Fruit fly (Drosophila melanogaster): ENCODE data around the gene CG8916.

Gene CG8916

dm6 chrX:15921655-15922054 is at the start of gene CG8916:
CG8916 (plus strand) TSS chrX:15921955.
- no peak for TF ChIP-seq CG17801 (GFP tag; optimal IDR thresholded peaks at IDR 0.05; ENCODE audit: partially characterized antibody)

dm6 chrX:15874437-15874836 is 47.3 kb upstream of the CG8916 start:
- no peak for TF ChIP-seq CG17801 (GFP tag; optimal IDR thresholded peaks at IDR 0.05; ENCODE audit: partially characterized antibody)

DNA sequence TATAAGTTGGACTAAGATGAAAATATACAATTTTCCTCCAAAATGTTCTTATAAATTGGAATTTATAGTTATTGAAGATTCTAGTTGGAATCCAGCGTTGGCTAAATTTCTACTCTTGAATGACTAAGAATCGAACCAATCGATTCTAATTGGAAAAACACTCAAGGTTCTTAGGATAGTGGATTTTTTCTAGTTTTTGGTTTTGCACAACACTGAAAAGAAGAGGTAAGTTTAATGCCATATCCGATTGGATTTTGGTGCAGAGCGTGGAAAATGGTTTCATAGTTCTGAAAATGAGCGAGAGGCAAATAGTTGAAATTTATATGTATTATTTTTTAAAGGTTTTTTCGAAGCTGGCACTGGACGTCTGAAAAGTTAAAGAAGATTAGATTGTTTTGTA is 46.2 kb upstream of the CG8916 start:
- TF ChIP-seq CG17801 (GFP tag; optimal IDR thresholded peaks at IDR 0.05; ENCODE audit: partially characterized antibody): no peak

dm6 chrX:15886411-15887246 is 35.1 kb upstream of the CG8916 start:
- TF ChIP-seq CG17801 (GFP tag; optimal IDR thresholded peaks at IDR 0.05; ENCODE audit: partially characterized antibody): peak; percentile 98

- no peak for TF ChIP-seq CG17801 (GFP tag; optimal IDR thresholded peaks at IDR 0.05; ENCODE audit: partially characterized antibody)
Measured at dm6 chrX:15887247-15887616, 34.5 kb upstream of the CG8916 start, which contains the start of gene tay. tay (minus strand) TSS chrX:15887311.

DNA sequence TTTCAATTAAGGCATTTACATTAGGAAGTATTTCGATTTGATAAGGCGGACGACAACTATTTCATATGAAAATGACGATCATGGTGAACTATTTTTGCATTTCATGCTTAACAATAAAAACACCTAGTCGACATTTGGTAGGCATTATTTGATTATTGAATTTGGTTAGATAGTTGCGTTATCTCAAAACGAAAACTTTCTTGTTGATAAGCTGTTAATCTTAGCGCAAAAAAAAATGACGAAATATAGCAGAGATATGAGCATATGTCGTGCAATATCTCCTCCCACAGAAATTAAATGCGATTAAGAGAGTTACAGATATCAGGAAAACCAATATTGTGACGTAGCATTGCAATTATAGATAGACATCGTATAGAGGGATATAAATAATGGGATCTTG is 33.0 kb upstream of the CG8916 start:
- no peak for TF ChIP-seq CG17801 (GFP tag; optimal IDR thresholded peaks at IDR 0.05; ENCODE audit: partially characterized antibody)

dm6 chrX:15889780-15890608 is 31.8 kb upstream of the CG8916 start, which contains the start of the genes MSBP and CG15916:
MSBP (minus strand) TSS chrX:15890109.
CG15916 (plus strand) TSS chrX:15890589.
- peak; percentile 8 for TF ChIP-seq CG17801 (GFP tag; optimal IDR thresholded peaks at IDR 0.05; ENCODE audit: partially characterized antibody)

dm6 chrX:15891606-15892345 is 30.0 kb upstream of the CG8916 start, which contains the start of gene shi:
shi (plus strand) TSS chrX:15892116.
- peak; percentile 32 for TF ChIP-seq CG17801 (GFP tag; optimal IDR thresholded peaks at IDR 0.05; ENCODE audit: partially characterized antibody)

DNA sequence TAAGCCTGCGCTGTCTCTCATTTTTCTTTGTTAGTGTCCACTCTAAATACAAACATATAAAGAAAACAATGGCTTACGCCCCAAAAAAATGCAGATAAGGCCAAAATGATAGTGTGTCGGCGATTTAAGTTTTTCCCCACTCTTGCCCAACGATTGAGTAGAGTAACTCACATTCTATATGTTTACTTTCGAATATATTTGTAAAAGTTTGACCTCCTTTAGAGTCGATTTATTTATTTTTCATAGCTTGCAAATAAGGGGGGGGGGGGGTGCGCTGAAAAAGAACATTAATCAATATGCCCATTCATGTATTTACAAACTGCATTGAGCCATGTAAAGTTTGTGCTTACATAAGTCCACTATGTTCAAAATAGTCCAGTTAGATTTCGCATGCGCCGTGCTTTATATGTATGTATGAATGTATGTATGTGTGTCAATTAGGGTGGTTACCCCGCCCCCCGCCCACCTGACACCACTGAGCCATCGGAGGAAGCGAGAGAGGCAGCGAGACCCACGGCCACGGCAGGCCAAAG is 28.0 kb upstream of the CG8916 start:
- no peak for TF ChIP-seq CG17801 (GFP tag; optimal IDR thresholded peaks at IDR 0.05; ENCODE audit: partially characterized antibody)

dm6 chrX:15909564-15910284 is 12.0 kb upstream of the CG8916 start, which contains the start of gene CycD:
CycD (minus strand) TSS chrX:15909676.
- TF ChIP-seq CG17801 (GFP tag; optimal IDR thresholded peaks at IDR 0.05; ENCODE audit: partially characterized antibody): no peak

DNA sequence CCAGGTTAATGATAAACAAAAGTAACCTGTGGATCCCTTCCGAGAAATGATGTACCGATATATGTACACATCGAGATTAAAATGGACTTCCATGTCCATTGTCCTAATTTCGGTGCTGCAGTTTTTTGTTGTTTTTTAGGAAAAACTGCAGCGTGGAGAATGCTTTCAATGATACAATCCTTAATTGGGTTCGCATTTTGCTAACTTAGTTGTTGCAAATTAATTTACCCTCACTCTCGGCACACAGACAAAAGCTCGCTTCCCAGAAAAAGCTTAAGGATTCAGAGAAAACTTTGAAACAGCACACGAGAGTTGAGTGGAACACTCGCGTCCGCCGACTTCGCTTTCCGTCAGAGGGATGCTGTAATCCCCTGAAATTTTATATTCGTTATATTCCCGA is 11.2 kb upstream of the CG8916 start, which contains the start of gene Lrp4:
TSS of gene Lrp4 (plus strand) at position 301 of the 400 bp plus-strand sequence.
- TF ChIP-seq CG17801 (GFP tag; optimal IDR thresholded peaks at IDR 0.05; ENCODE audit: partially characterized antibody): no peak

dm6 chrX:15924805-15925204 is 3.0 kb downstream of the CG8916 start, which contains the start of gene Lcch3:
Lcch3 (plus strand) TSS chrX:15925105.
- no peak for TF ChIP-seq CG17801 (GFP tag; optimal IDR thresholded peaks at IDR 0.05; ENCODE audit: partially characterized antibody)

dm6 chrX:15933504-15934225 is 11.9 kb downstream of the CG8916 start, which contains the start of gene Ranbp16:
Ranbp16 (minus strand) TSS chrX:15933867.
- TF ChIP-seq CG17801 (GFP tag; optimal IDR thresholded peaks at IDR 0.05; ENCODE audit: partially characterized antibody): no peak
